Fruit fly (Drosophila melanogaster): ENCODE data around the gene AlaRS-m.

dm6 chr3L:5172470-5172869, 26.6 kb downstream of the AlaRS-m start:
- TF ChIP-seq Hr83 (GFP tag; optimal IDR thresholded peaks at IDR 0.05; ENCODE audit: poor library complexity, severe bottlenecking) (no peak), lola (GFP tag; optimal IDR thresholded peaks at IDR 0.05) (no peak), usp (GFP tag; optimal IDR thresholded peaks at IDR 0.05) (no peak), br (GFP tag; optimal IDR thresholded peaks at IDR 0.05) (no peak), OdsH (GFP tag; optimal IDR thresholded peaks at IDR 0.05) (no peak), jim (GFP tag; optimal IDR thresholded peaks at IDR 0.05) (no peak), foxo (GFP tag; optimal IDR thresholded peaks at IDR 0.05) (no peak), h (GFP tag; optimal IDR thresholded peaks at IDR 0.05) (no peak), fru (GFP tag; optimal IDR thresholded peaks at IDR 0.05) (no peak), Dfd (GFP tag; optimal IDR thresholded peaks at IDR 0.05) (no peak), Abd-B (GFP tag; optimal IDR thresholded peaks at IDR 0.05) (no peak), pan (optimal IDR thresholded peaks at IDR 0.05) (no peak)
